Worm (Caenorhabditis elegans): Measurements from ENCODE around the gene str-187.

Gene str-187

DNA sequence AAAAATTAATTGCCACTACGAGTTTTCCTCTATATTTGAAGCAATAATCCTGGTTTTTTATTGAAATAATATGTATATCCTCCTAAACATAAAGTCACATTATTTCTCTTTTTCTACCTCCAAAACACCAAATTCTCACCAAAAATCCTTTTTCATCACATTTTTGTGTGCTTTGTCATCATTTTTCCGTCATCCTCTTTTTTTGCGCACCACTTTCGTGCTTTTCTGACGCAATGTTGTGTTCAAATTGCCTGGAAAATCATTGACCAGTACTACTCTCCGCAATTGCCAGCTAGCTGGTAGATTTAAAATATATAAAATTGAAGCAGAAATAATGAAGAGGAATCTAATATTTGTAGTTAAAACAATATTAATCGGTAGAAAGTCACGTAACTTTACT is 2.7 kb downstream of the str-187 start:
- TF ChIP-seq skn-1 (tag; optimal IDR thresholded peaks at IDR 0.05) (peak; percentile 45), snpc-4 (tag; optimal IDR thresholded peaks at IDR 0.05) (no peak), sea-2 (GFP tag; optimal IDR thresholded peaks at IDR 0.05) (no peak)

DNA sequence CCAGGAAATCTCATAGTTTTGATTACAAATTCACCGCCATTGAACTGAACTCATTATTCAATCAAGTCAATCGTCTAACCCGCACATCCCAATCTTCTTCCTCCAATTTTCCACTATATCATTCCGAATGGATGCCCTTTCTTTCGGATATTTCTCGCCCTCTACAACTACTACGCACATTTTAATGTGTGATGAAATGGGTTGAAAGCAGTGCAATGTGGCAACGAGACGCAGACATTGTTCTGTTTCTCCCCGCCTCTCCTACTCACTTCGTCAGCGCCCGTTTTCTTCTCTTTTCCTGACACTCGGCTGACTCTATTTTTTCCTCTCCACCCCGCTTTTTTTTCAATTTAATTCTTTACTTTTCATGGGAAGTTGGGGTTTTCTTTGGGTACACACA is 3.2 kb downstream of the str-187 start:
- TF ChIP-seq nhr-11 (tag; optimal IDR thresholded peaks at IDR 0.05), result no peak
- TF ChIP-seq nhr-237 (tag; optimal IDR thresholded peaks at IDR 0.05), result no peak
- no peak for TF ChIP-seq unc-39 (tag; optimal IDR thresholded peaks at IDR 0.05)
- TF ChIP-seq snpc-4 (tag; optimal IDR thresholded peaks at IDR 0.05), result peak; percentile 28
- peak; percentile 66 for TF ChIP-seq nfya-1 (tag; optimal IDR thresholded peaks at IDR 0.05; ENCODE audit: insufficient read depth)
- no peak for TF ChIP-seq ZK546.5 (tag; optimal IDR thresholded peaks at IDR 0.05)
- TF ChIP-seq ceh-28 (tag; optimal IDR thresholded peaks at IDR 0.05), result no peak
- no peak for TF ChIP-seq ztf-4 (tag; optimal IDR thresholded peaks at IDR 0.05)
- TF ChIP-seq fos-1 (tag; optimal IDR thresholded peaks at IDR 0.05), result no peak
- TF ChIP-seq aly-2 (tag; optimal IDR thresholded peaks at IDR 0.05), result no peak
- TF ChIP-seq zag-1 (tag; optimal IDR thresholded peaks at IDR 0.05), result no peak
- TF ChIP-seq eor-1 (tag; optimal IDR thresholded peaks at IDR 0.05), result no peak
- TF ChIP-seq nhr-28 (tag; optimal IDR thresholded peaks at IDR 0.05), result no peak
- TF ChIP-seq daf-12 (tag; optimal IDR thresholded peaks at IDR 0.05), result no peak
- TF ChIP-seq fkh-2 (tag; optimal IDR thresholded peaks at IDR 0.05), result no peak
- peak; percentile 28 for TF ChIP-seq pha-4 (tag; optimal IDR thresholded peaks at IDR 0.05)
- no peak for TF ChIP-seq R02D3.7 (tag; optimal IDR thresholded peaks at IDR 0.05)
- no peak for TF ChIP-seq ama-1 (optimal IDR thresholded peaks at IDR 0.05)
- no peak for TF ChIP-seq sea-2 (GFP tag; optimal IDR thresholded peaks at IDR 0.05)
- no peak for TF ChIP-seq nhr-25 (tag; optimal IDR thresholded peaks at IDR 0.05)
- TF ChIP-seq unc-62 (GFP tag; optimal IDR thresholded peaks at IDR 0.05), result no peak
- no peak for TF ChIP-seq nhr-67 (tag; optimal IDR thresholded peaks at IDR 0.05)
- TF ChIP-seq ztf-11 (tag; optimal IDR thresholded peaks at IDR 0.05), result no peak
- TF ChIP-seq jun-1 (tag; optimal IDR thresholded peaks at IDR 0.05), result no peak
- TF ChIP-seq pqm-1 (tag; optimal IDR thresholded peaks at IDR 0.05), result peak; percentile 4
- no peak for TF ChIP-seq nhr-77 (tag; optimal IDR thresholded peaks at IDR 0.05)
- no peak for TF ChIP-seq lsy-12 (tag; optimal IDR thresholded peaks at IDR 0.05)
- no peak for TF ChIP-seq tbx-2 (tag; optimal IDR thresholded peaks at IDR 0.05)
- no peak for TF ChIP-seq ceh-82 (tag; optimal IDR thresholded peaks at IDR 0.05)
- TF ChIP-seq nhr-12 (tag; optimal IDR thresholded peaks at IDR 0.05), result no peak
- peak; percentile 67 for TF ChIP-seq lin-39 (tag; optimal IDR thresholded peaks at IDR 0.05)
- no peak for TF ChIP-seq ceh-9 (tag; optimal IDR thresholded peaks at IDR 0.05)
- no peak for TF ChIP-seq mdl-1 (tag; optimal IDR thresholded peaks at IDR 0.05)
- TF ChIP-seq egl-5 (tag; optimal IDR thresholded peaks at IDR 0.05), result peak; percentile 93
- TF ChIP-seq nhr-76 (tag; optimal IDR thresholded peaks at IDR 0.05), result no peak
- TF ChIP-seq lin-15B (tag; optimal IDR thresholded peaks at IDR 0.05), result peak; percentile 5
- TF ChIP-seq nhr-23 (tag; optimal IDR thresholded peaks at IDR 0.05), result peak; percentile 42
- no peak for TF ChIP-seq elt-3 (tag; optimal IDR thresholded peaks at IDR 0.05)
- TF ChIP-seq elt-2 (tag; optimal IDR thresholded peaks at IDR 0.05), result peak; percentile 15
- no peak for TF ChIP-seq egl-27 (tag; optimal IDR thresholded peaks at IDR 0.05)
- TF ChIP-seq hmg-11 (tag; optimal IDR thresholded peaks at IDR 0.05), result peak; percentile 90
- TF ChIP-seq mml-1 (tag; optimal IDR thresholded peaks at IDR 0.05), result no peak
- TF ChIP-seq ceh-16 (tag; optimal IDR thresholded peaks at IDR 0.05), result no peak
- TF ChIP-seq nhr-43 (tag; optimal IDR thresholded peaks at IDR 0.05; ENCODE audit: poor library complexity, severe bottlenecking), result no peak
- TF ChIP-seq elt-1 (tag; optimal IDR thresholded peaks at IDR 0.05), result no peak
- no peak for TF ChIP-seq fkh-10 (GFP tag; optimal IDR thresholded peaks at IDR 0.05)
- TF ChIP-seq skn-1 (tag; optimal IDR thresholded peaks at IDR 0.05), result no peak

Measured in whole organism, L3 larva.